Fruit fly (Drosophila melanogaster) whole organism, pupa: Measurements from ENCODE around the gene CG46441.

Source experiments
- CG12605 ChIP-seq: fragments of 200-800 bp; sonication (Bioruptor generic); IDR thresholded peaks from 2 replicates; pipeline ENCODE4 v1.3.6; 2022; ENCODE audit warnings: missing biosample characterization, missing genetic modification characterization
- CG13204 ChIP-seq: fragments of 200-800 bp; sonication (Bioruptor generic); optimal IDR thresholded peaks from 2 replicates; lab custom pipeline; 2018; ENCODE audit warnings: missing biosample characterization, mild to moderate bottlenecking, missing genetic modification characterization, moderate library complexity
- CG4496 ChIP-seq: fragments of 200-800 bp; sonication (Bioruptor generic); IDR thresholded peaks from 3 replicates; pipeline ENCODE4 v1.3.6; 2022; ENCODE audit warnings: missing biosample characterization, missing genetic modification characterization
- D1 ChIP-seq: fragments of 200-800 bp; sonication (Bioruptor generic); optimal IDR thresholded peaks from 2 replicates; lab custom pipeline; 2018; ENCODE audit warnings: missing biosample characterization, mild to moderate bottlenecking, missing genetic modification characterization, moderate library complexity
- EcR ChIP-seq: fragments of 200-800 bp; sonication (Bioruptor generic); optimal IDR thresholded peaks from 3 replicates; lab custom pipeline; 2019; ENCODE audit warnings: missing biosample characterization, missing genetic modification characterization, mild to moderate bottlenecking, moderate library complexity, missing genetic modification reagents
- Ets98B ChIP-seq: fragments of 200-800 bp; sonication (Bioruptor generic); IDR thresholded peaks from 2 replicates; pipeline ENCODE4 v1.3.6; 2022; ENCODE audit warnings: missing biosample characterization, missing genetic modification characterization
- fd96Ca ChIP-seq: fragments of 200-800 bp; sonication (Bioruptor generic); IDR thresholded peaks from 3 replicates; pipeline ENCODE4 v1.3.6; 2022; ENCODE audit warnings: missing biosample characterization, missing genetic modification characterization
- rn ChIP-seq: fragments of 200-800 bp; sonication (Bioruptor generic); IDR thresholded peaks from 2 replicates; pipeline ENCODE4 v1.3.6; 2022; ENCODE audit warnings: missing biosample characterization, missing genetic modification characterization

DNA sequence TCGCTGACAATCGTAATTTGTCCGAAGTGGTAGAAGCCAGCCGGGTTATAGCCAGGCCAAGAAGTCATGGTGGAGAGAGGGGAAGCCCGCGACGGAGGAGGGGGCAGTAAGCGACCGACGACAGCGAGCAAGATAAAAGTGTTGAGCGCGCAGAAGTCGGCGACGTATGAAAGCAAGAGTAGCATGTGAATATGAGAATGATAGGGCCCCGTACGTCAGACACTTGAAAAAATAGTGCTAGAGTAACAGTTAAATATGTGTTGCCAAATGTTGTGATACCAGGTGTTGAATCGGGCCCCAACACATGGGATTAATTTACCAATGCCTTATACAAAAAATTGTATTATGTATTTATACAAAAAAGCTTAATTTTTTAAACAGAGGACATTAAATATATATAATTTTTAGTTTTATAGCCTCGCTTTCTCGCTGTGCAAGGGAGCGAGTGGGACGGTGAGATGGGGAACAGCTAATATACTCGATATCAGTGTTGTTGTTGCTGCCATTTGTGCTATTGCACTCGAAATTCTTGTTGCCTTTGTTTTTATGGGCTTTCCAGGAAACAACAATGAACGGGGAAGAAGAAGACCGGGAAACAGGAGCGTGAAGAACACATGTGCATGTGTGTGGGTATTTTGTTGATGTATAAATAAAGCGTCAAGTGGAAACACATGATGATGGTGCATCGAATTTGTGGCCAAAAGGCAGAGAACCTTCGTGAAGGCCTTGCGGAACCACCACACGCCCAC, 48.2 kb upstream of the CG46441 start:
- TF ChIP-seq CG13204 (GFP tag; lab: Kevin White, UChicago) = peak; percentile 60
- TF ChIP-seq fd96Ca (GFP tag; lab: Robert Waterston, UW) = peak; percentile 87
- TF ChIP-seq rn = peak; percentile 45; the same call in 1 of the 2 replicates
- TF ChIP-seq EcR = peak; percentile 76
- TF ChIP-seq Ets98B (GFP tag; lab: Robert Waterston, UW) = peak; percentile 74; the same call in 1 of the 2 replicates
- peak; percentile 91 for TF ChIP-seq CG4496 (GFP tag; lab: Robert Waterston, UW)
- peak; percentile 73 for TF ChIP-seq CG12605
- no peak for TF ChIP-seq D1
